Fruit fly (Drosophila melanogaster): ENCODE measurements around the gene CG31301.
A peak's percentile ranks its signal among the peaks of the same experiment; 100 is the strongest.

CG31301 gene

DNA sequence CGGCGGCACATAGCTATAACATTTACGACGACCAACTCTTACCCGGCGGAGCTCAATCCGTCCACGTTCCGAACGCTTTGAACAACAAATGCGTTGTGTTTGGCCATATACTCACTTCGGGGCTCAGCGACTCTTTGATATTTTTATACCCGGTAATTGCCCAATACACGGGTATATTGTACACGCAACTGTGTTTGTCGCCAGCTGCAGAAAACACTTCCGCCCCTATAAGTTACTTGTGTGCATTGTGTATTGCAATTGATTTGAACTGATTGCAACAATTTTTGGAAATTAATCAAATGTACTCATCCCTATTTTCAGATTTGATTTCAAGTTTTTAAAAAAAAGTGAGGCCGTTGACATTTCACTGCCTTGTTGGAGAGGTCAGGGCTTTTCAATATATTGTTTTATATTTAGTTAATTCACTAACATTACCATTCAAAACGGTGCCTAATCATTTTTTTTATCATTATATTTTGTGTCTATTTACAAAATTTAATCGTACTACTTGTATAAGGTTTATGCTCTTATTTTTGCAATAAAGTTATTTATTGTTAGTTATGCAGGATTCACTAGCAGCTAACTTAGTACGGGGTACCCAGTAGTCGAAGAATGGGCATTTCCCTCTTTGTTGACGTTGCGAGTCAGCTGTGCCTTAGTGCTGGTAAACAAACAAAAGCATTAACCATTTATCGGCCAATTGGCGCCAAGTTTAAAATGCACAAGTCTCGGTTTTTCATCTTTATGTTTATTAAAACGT lies 2.9 kb upstream of the CG31301 start, which contains the start of gene Nagk (continued):
- TF ChIP-seq nmo (GFP tag; optimal IDR thresholded peaks at IDR 0.05) (peak; percentile 82), CG4707 (GFP tag; optimal IDR thresholded peaks at IDR 0.05) (no peak), Gug (GFP tag; IDR thresholded peaks at IDR 0.05) (peak; percentile 59; the same call in 2 of the 4 replicates), trem (tag; optimal IDR thresholded peaks at IDR 0.05) (peak; percentile 14), Camta (GFP tag; optimal IDR thresholded peaks at IDR 0.05) (peak; percentile 40), CG11093 (GFP tag; IDR thresholded peaks at IDR 0.05) (no peak), dmrt99B (tag; optimal IDR thresholded peaks at IDR 0.05) (peak; percentile 67), CG10462 (GFP tag; optimal IDR thresholded peaks at IDR 0.05) (no peak), CG34422 (GFP tag; IDR thresholded peaks at IDR 0.05) (peak; percentile 19; the same call in 1 of the 3 replicates), tap (tag; optimal IDR thresholded peaks at IDR 0.05) (no peak), CG8359 (GFP tag; optimal IDR thresholded peaks at IDR 0.05; ENCODE audit: borderline replicate concordance) (no peak), CG11398 (GFP tag; optimal IDR thresholded peaks at IDR 0.05) (no peak), CG33557 (GFP tag; optimal IDR thresholded peaks at IDR 0.05) (no peak), CTCF (GFP tag; optimal IDR thresholded peaks at IDR 0.05) (no peak), CG2875 (GFP tag; optimal IDR thresholded peaks at IDR 0.05) (peak; percentile 27), CG12769 (tag; optimal IDR thresholded peaks at IDR 0.05) (no peak), CG14965 (GFP tag; optimal IDR thresholded peaks at IDR 0.05; ENCODE audit: borderline replicate concordance) (no peak), TFAM (GFP tag; optimal IDR thresholded peaks at IDR 0.05) (no peak), Fer2 (tag; optimal IDR thresholded peaks at IDR 0.05) (no peak), ewg (GFP tag; optimal IDR thresholded peaks at IDR 0.05) (peak; percentile 29), CG10267 (tag; optimal IDR thresholded peaks at IDR 0.05) (peak; percentile 79), CG12071 (GFP tag; optimal IDR thresholded peaks at IDR 0.05) (peak; percentile 4), disco-r (GFP tag; optimal IDR thresholded peaks at IDR 0.05) (peak; percentile 11), CG12155 (GFP tag; optimal IDR thresholded peaks at IDR 0.05) (peak; percentile 43), ftz-f1 (GFP tag; optimal IDR thresholded peaks at IDR 0.05) (peak; percentile 34), CG15514 (GFP tag; optimal IDR thresholded peaks at IDR 0.05) (peak; percentile 27), gsb (GFP tag; IDR thresholded peaks at IDR 0.05) (no peak), nau (GFP tag; optimal IDR thresholded peaks at IDR 0.05) (no peak), CG31441 (GFP tag; IDR thresholded peaks at IDR 0.05) (peak; percentile 70), CG2678 (tag; optimal IDR thresholded peaks at IDR 0.05) (peak; percentile 79), CG10209 (GFP tag; optimal IDR thresholded peaks at IDR 0.05) (peak; percentile 68), ken (GFP tag; IDR thresholded peaks at IDR 0.05) (peak; percentile 48; the same call in 1 of the 3 replicates), CG15269 (tag; optimal IDR thresholded peaks at IDR 0.05) (peak; percentile 60), CG2889 (GFP tag; IDR thresholded peaks at IDR 0.05) (no peak), HLH4C (GFP tag; IDR thresholded peaks at IDR 0.05; ENCODE audit: partially characterized antibody) (no peak), CG17802 (tag; optimal IDR thresholded peaks at IDR 0.05) (peak; percentile 7), bbx (GFP tag; IDR thresholded peaks at IDR 0.05; ENCODE audit: partially characterized antibody) (peak; percentile 45), CG10959 (GFP tag; IDR thresholded peaks at IDR 0.05) (no peak), sd (tag; optimal IDR thresholded peaks at IDR 0.05) (no peak), wek (GFP tag; optimal IDR thresholded peaks at IDR 0.05) (peak; percentile 13), chinmo (GFP tag; IDR thresholded peaks at IDR 0.05; ENCODE audit: partially characterized antibody) (peak; percentile 90; the same call in 2 of the 4 replicates), CG2116 (GFP tag; optimal IDR thresholded peaks at IDR 0.05) (peak; percentile 64), zfh1 (GFP tag; IDR thresholded peaks at IDR 0.05) (peak; percentile 30; the same call in 2 of the 3 replicates), Adf1 (GFP tag; IDR thresholded peaks at IDR 0.05) (peak; percentile 31; the same call in 1 of the 2 replicates), Dref (GFP tag; IDR thresholded peaks at IDR 0.05) (peak; percentile 56), CG5180 (GFP tag; optimal IDR thresholded peaks at IDR 0.05) (peak; percentile 18), CG1529 (GFP tag; optimal IDR thresholded peaks at IDR 0.05) (peak; percentile 47), CG18011 (GFP tag; optimal IDR thresholded peaks at IDR 0.05) (peak; percentile 36)
